Worm (Caenorhabditis elegans): ENCODE results near the gene Y53F4B.36.

ce11 chrII:15135886-15136285, 39.9 kb upstream of the Y53F4B.36 start, which contains the start of gene Y53F4B.25:
- TF ChIP-seq ceh-13 (GFP tag; optimal IDR thresholded peaks at IDR 0.05) (no peak), aly-1 (tag; optimal IDR thresholded peaks at IDR 0.05) (no peak), ama-1 (optimal IDR thresholded peaks at IDR 0.05) (no peak), tra-4 (tag; optimal IDR thresholded peaks at IDR 0.05) (no peak), flt-1 (GFP tag; IDR thresholded peaks at IDR 0.05) (no peak), hnd-1 (tag; optimal IDR thresholded peaks at IDR 0.05) (no peak), sea-1 (GFP tag; conservative IDR thresholded peaks at IDR 0.05) (no peak), hmbx-1 (tag; optimal IDR thresholded peaks at IDR 0.05) (no peak), B0310.2 (tag; optimal IDR thresholded peaks at IDR 0.05) (no peak)
